Worm (Caenorhabditis elegans) whole organism, L1 larva: ENCODE results near the gene papl-1.

Experiments
- ceh-82 ChIP-seq, 3 experiments: fragments of 150-350 bp in 1 of 3; sonication (generic microtip) in 2 of 3; optimal IDR thresholded peaks; 2 replicates each; lab custom pipeline; 2014 to 2017; ENCODE audit warnings: missing biosample characterization in 3 of 3, missing genetic modification characterization in 3 of 3
- efl-1 ChIP-seq, 4 experiments: fragments of 150-350 bp; optimal IDR thresholded peaks in 3 of 4; peaks in 1 of 4; 1 replicate in 1 of 4; 2 replicates in 3 of 4; lab custom pipeline; 2014; ENCODE audit warnings: missing biosample characterization in 2 of 4, missing genetic modification characterization in 2 of 4, missing genetic modification reagents in 2 of 4
- egl-27 ChIP-seq, 2 experiments: fragments of 150-350 bp in 1 of 2; sonication (generic microtip); optimal IDR thresholded peaks; 3 replicates each; lab custom pipeline; 2017 to 2018; ENCODE audit warnings: missing biosample characterization in 2 of 2, missing genetic modification characterization in 2 of 2, missing genetic modification reagents in 2 of 2
- hpl-2 ChIP-seq: fragments of 150-350 bp; optimal IDR thresholded peaks from 2 replicates; lab custom pipeline; 2014; ENCODE audit warnings: missing biosample characterization, missing genetic modification reagents, missing genetic modification characterization
- nhr-11 ChIP-seq: fragments of 150-350 bp; optimal IDR thresholded peaks from 2 replicates; lab custom pipeline; 2014; ENCODE audit warnings: missing biosample characterization, missing genetic modification characterization
- nhr-28 ChIP-seq: fragments of 150-350 bp; optimal IDR thresholded peaks from 2 replicates; lab custom pipeline; 2014; ENCODE audit warnings: missing biosample characterization, missing genetic modification characterization
- pax-3 ChIP-seq: fragments of 200-800 bp; sonication (Bioruptor generic); optimal IDR thresholded peaks from 2 replicates; lab custom pipeline; 2018; ENCODE audit warnings: mild to moderate bottlenecking, missing genetic modification characterization, moderate library complexity, missing compliant biosample characterization
- snpc-4 ChIP-seq: fragments of 150-350 bp; optimal IDR thresholded peaks from 2 replicates; lab custom pipeline; 2014; ENCODE audit warnings: missing biosample characterization, missing genetic modification characterization
- unc-130 ChIP-seq: fragments of 150-350 bp; optimal IDR thresholded peaks from 2 replicates; lab custom pipeline; 2017; ENCODE audit warnings: missing biosample characterization, missing genetic modification characterization, inconsistent platforms
- unc-62 ChIP-seq: fragments of 150-350 bp; optimal IDR thresholded peaks from 2 replicates; lab custom pipeline; 2014; ENCODE audit warnings: missing biosample characterization, missing genetic modification reagents, missing genetic modification characterization
- zag-1 ChIP-seq: fragments of 150-350 bp; optimal IDR thresholded peaks from 2 replicates; lab custom pipeline; 2014; ENCODE audit warnings: missing biosample characterization, missing genetic modification characterization
- ztf-11 ChIP-seq, 2 experiments: sonication (generic microtip); optimal IDR thresholded peaks; 2 replicates each; lab custom pipeline; 2016 to 2017; ENCODE audit warnings: missing genetic modification characterization in 2 of 2, missing biosample characterization in 1 of 2, missing compliant biosample characterization in 1 of 2

DNA sequence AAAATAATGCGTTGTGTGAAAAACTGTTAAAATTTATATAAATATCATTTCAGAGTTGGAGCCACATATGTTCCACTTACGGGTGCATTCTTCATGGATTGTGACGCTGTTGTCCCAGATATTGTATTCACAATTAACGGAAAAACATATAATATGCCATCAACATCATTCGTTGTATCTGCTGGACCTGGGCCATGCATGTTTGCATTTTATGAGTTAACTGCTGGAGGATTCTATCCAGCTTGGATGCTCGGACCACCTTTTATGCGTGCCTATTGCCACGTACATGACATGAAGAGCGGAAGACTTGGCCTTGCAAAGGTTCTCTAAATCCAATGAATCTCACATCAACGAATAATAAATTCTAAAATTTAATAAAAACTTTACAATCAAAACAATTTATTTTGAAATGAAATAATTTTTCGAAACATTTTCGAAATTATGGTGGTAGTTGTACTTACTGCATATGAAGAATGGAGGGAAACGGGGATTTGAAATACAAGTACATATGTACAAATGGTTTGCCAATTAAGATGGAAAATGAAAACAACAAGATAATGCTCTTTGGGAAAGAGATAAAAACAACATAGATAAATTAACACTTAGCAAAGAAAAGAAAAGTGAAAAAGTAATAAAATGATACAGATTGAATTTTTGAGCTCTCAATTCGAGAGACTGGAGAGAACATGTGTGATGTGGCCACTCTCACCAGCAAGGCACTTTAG, 15.6 kb downstream of the papl-1 start:
- TF ChIP-seq nhr-28 (no peak), nhr-11 (tag; lab: Kevin White, UChicago) (no peak), zag-1 (tag; lab: Kevin White, UChicago) (no peak), pax-3 (tag; lab: Kevin White, UChicago) (no peak), egl-27 (tag; optimal IDR thresholded peaks at IDR 0.05; lab: Kevin White, UChicago) (no peak), ceh-82 (tag; optimal IDR thresholded peaks at IDR 0.05; lab: Kevin White, UChicago) (no peak), efl-1 (optimal IDR thresholded peaks at IDR 0.05; lab: Kevin White, UChicago) (no peak), efl-1 (GFP tag; optimal IDR thresholded peaks at IDR 0.05 in 1 of 2; lab: Kevin White, UChicago) (no peak), unc-130 (tag; lab: Kevin White, UChicago) (no peak), snpc-4 (tag; lab: Kevin White, UChicago) (no peak), unc-62 (GFP tag; lab: Kevin White, UChicago) (no peak), ztf-11 (tag; optimal IDR thresholded peaks at IDR 0.05; lab: Kevin White, UChicago) (no peak), hpl-2 (no peak)
